Worm (Caenorhabditis elegans) whole organism, mixed stage, embryonic: ENCODE measurements around the gene let-711.

Experiments used
- M03D4.4 ChIP-seq: sonication (generic microtip); optimal IDR thresholded peaks from 2 replicates; lab custom pipeline; 2017; ENCODE audit warnings: mild to moderate bottlenecking, missing genetic modification characterization, missing compliant biosample characterization
- bed-3 ChIP-seq: fragments of 200-800 bp; sonication (Bioruptor generic); optimal IDR thresholded peaks from 3 replicates; lab custom pipeline; 2018; ENCODE audit warnings: mild to moderate bottlenecking, missing genetic modification characterization, moderate library complexity, missing compliant biosample characterization
- blmp-1 ChIP-seq: fragments of 150-350 bp; optimal IDR thresholded peaks from 2 replicates; lab custom pipeline; 2014; ENCODE audit warnings: missing biosample characterization, missing genetic modification characterization
- ces-1 ChIP-seq: fragments of 150-350 bp; optimal IDR thresholded peaks from 2 replicates; lab custom pipeline; 2014; ENCODE audit warnings: missing biosample characterization, missing genetic modification reagents, missing genetic modification characterization
- elt-3 ChIP-seq: fragments of 150-350 bp; optimal IDR thresholded peaks from 2 replicates; lab custom pipeline; 2014; ENCODE audit warnings: missing biosample characterization, missing genetic modification characterization
- lin-13 ChIP-seq: fragments of 150-350 bp; optimal IDR thresholded peaks from 2 replicates; lab custom pipeline; 2014; ENCODE audit warnings: missing biosample characterization, missing genetic modification characterization
- mep-1 ChIP-seq: fragments of 150-350 bp; optimal IDR thresholded peaks from 2 replicates; lab custom pipeline; 2017; ENCODE audit warnings: missing biosample characterization, missing genetic modification reagents, missing genetic modification characterization, inconsistent platforms
- nhr-237 ChIP-seq: fragments of 150-350 bp; optimal IDR thresholded peaks from 2 replicates; lab custom pipeline; 2014; ENCODE audit warnings: missing biosample characterization, missing genetic modification characterization
- nhr-76 ChIP-seq: sonication (generic microtip); optimal IDR thresholded peaks from 2 replicates; lab custom pipeline; 2017; ENCODE audit warnings: missing biosample characterization, missing genetic modification characterization
- sem-2 ChIP-seq: fragments of 200-800 bp; sonication (Bioruptor generic); optimal IDR thresholded peaks from 2 replicates; lab custom pipeline; 2018; ENCODE audit warnings: mild to moderate bottlenecking, missing genetic modification characterization, missing compliant biosample characterization
- sptf-1 ChIP-seq: sonication (generic microtip); optimal IDR thresholded peaks from 2 replicates; lab custom pipeline; 2017; ENCODE audit warnings: mild to moderate bottlenecking, missing genetic modification characterization, moderate library complexity, missing compliant biosample characterization
- unc-39 ChIP-seq: fragments of 150-350 bp; optimal IDR thresholded peaks from 2 replicates; lab custom pipeline; 2014; ENCODE audit warnings: missing biosample characterization, missing genetic modification characterization
- unc-62 ChIP-seq: fragments of 150-350 bp; optimal IDR thresholded peaks from 2 replicates; lab custom pipeline; 2014; ENCODE audit warnings: missing biosample characterization, missing genetic modification reagents, missing genetic modification characterization

ce11 chrIII:6904468-6904867, 42.0 kb upstream of the let-711 start:
- TF ChIP-seq lin-13 (tag; lab: Kevin White, UChicago) (no peak), blmp-1 (tag; lab: Kevin White, UChicago) (no peak), sptf-1 (tag; lab: Kevin White, UChicago) (no peak), ces-1 (GFP tag; lab: Kevin White, UChicago) (no peak), mep-1 (tag; lab: Kevin White, UChicago) (no peak), bed-3 (GFP tag; lab: Kevin White, UChicago) (no peak), unc-62 (no peak), elt-3 (tag; lab: Kevin White, UChicago) (no peak), sem-2 (GFP tag; lab: Kevin White, UChicago) (no peak), nhr-76 (no peak), M03D4.4 (tag; lab: Kevin White, UChicago) (no peak), nhr-237 (no peak), unc-39 (tag; lab: Kevin White, UChicago) (no peak)
